Worm (Caenorhabditis elegans) whole organism, L1 larva: ENCODE measurements around the gene srh-55.

Experiments used
- C04F5.9 ChIP-seq: sonication (generic microtip); optimal IDR thresholded peaks from 2 replicates; lab custom pipeline; 2016; ENCODE audit warnings: missing genetic modification characterization, missing compliant biosample characterization
- C16A3.4 ChIP-seq: fragments of 150-350 bp; optimal IDR thresholded peaks from 2 replicates; lab custom pipeline; 2014; ENCODE audit warnings: missing biosample characterization, missing genetic modification characterization
- F16B12.6 ChIP-seq: fragments of 150-350 bp; optimal IDR thresholded peaks from 2 replicates; lab custom pipeline; 2014; ENCODE audit warnings: missing biosample characterization, missing genetic modification characterization
- alr-1 ChIP-seq: fragments of 200-800 bp; sonication (Bioruptor generic); optimal IDR thresholded peaks from 2 replicates; lab custom pipeline; 2018; ENCODE audit warnings: borderline replicate concordance, mild to moderate bottlenecking, missing genetic modification characterization, missing compliant biosample characterization
- aly-2 ChIP-seq: fragments of 150-350 bp; optimal IDR thresholded peaks from 2 replicates; lab custom pipeline; 2014; ENCODE audit warnings: missing biosample characterization, missing genetic modification characterization
- blmp-1 ChIP-seq: fragments of 150-350 bp; optimal IDR thresholded peaks from 2 replicates; lab custom pipeline; 2014; ENCODE audit warnings: missing biosample characterization, missing genetic modification characterization
- ceh-63 ChIP-seq: fragments of 200-800 bp; sonication (Bioruptor generic); optimal IDR thresholded peaks from 2 replicates; lab custom pipeline; 2018; ENCODE audit warnings: mild to moderate bottlenecking, missing genetic modification characterization, missing compliant biosample characterization
- ceh-8 ChIP-seq: fragments of 200-800 bp; sonication (Bioruptor generic); optimal IDR thresholded peaks from 2 replicates; lab custom pipeline; 2018; ENCODE audit warnings: mild to moderate bottlenecking, missing genetic modification characterization, moderate library complexity, missing compliant biosample characterization
- ceh-82 ChIP-seq, 3 experiments: fragments of 150-350 bp in 1 of 3; sonication (generic microtip) in 2 of 3; optimal IDR thresholded peaks; 2 replicates each; lab custom pipeline; 2014 to 2017; ENCODE audit warnings: missing biosample characterization in 3 of 3, missing genetic modification characterization in 3 of 3
- ceh-88 ChIP-seq: fragments of 200-800 bp; sonication (Bioruptor generic); IDR thresholded peaks from 2 replicates; pipeline ENCODE4 v1.3.6; 2022; ENCODE audit warnings: missing genetic modification characterization, missing compliant biosample characterization
- ceh-90 ChIP-seq: sonication (generic microtip); optimal IDR thresholded peaks from 2 replicates; lab custom pipeline; 2016; ENCODE audit warnings: missing genetic modification characterization, missing compliant biosample characterization
- dsc-1 ChIP-seq: sonication (generic microtip); optimal IDR thresholded peaks from 2 replicates; lab custom pipeline; 2016; ENCODE audit warnings: mild to moderate bottlenecking, missing genetic modification characterization, missing compliant biosample characterization
- efl-3 ChIP-seq: fragments of 200-800 bp; sonication (Bioruptor generic); optimal IDR thresholded peaks from 2 replicates; lab custom pipeline; 2018; ENCODE audit warnings: mild to moderate bottlenecking, missing genetic modification characterization, missing compliant biosample characterization
- egl-27 ChIP-seq, 2 experiments: fragments of 150-350 bp in 1 of 2; sonication (generic microtip); optimal IDR thresholded peaks; 3 replicates each; lab custom pipeline; 2017 to 2018; ENCODE audit warnings: missing biosample characterization in 2 of 2, missing genetic modification characterization in 2 of 2, missing genetic modification reagents in 2 of 2
- elt-3 ChIP-seq, 6 experiments: fragments of 150-350 bp in 1 of 6; sonication (generic microtip); optimal IDR thresholded peaks; 2 replicates each; lab custom pipeline; 2017 to 2018; ENCODE audit warnings: missing biosample characterization in 6 of 6, missing genetic modification characterization in 6 of 6, inconsistent platforms in 1 of 6
- ets-5 ChIP-seq: fragments of 200-800 bp; sonication (Bioruptor generic); IDR thresholded peaks from 2 replicates; pipeline ENCODE4 v1.3.6; 2022; ENCODE audit warnings: missing genetic modification characterization, missing compliant biosample characterization
- fkh-10 ChIP-seq: sonication (generic microtip); optimal IDR thresholded peaks from 2 replicates; lab custom pipeline; 2017; ENCODE audit warnings: missing biosample characterization, missing genetic modification reagents, missing genetic modification characterization
- fkh-4 ChIP-seq: sonication (generic microtip); optimal IDR thresholded peaks from 2 replicates; lab custom pipeline; 2016; ENCODE audit warnings: missing compliant biosample characterization, missing genetic modification characterization, borderline replicate concordance
- fos-1 ChIP-seq: fragments of 150-350 bp; optimal IDR thresholded peaks from 2 replicates; lab custom pipeline; 2014; ENCODE audit warnings: missing biosample characterization, missing genetic modification characterization
- grh-1 ChIP-seq: fragments of 200-800 bp; sonication (Bioruptor generic); IDR thresholded peaks from 2 replicates; pipeline ENCODE4 v1.3.6; 2022; ENCODE audit warnings: missing genetic modification reagents, missing genetic modification characterization, missing compliant biosample characterization
- hlh-17 ChIP-seq: fragments of 200-800 bp; sonication (Bioruptor generic); optimal IDR thresholded peaks from 2 replicates; lab custom pipeline; 2018; ENCODE audit warnings: missing genetic modification characterization, mild to moderate bottlenecking, missing compliant biosample characterization, moderate library complexity, borderline replicate concordance
- hlh-4 ChIP-seq: sonication (generic microtip); optimal IDR thresholded peaks from 2 replicates; lab custom pipeline; 2016; ENCODE audit warnings: mild to moderate bottlenecking, missing genetic modification characterization, missing compliant biosample characterization
- irx-1 ChIP-seq: sonication (generic microtip); optimal IDR thresholded peaks from 2 replicates; lab custom pipeline; 2016; ENCODE audit warnings: missing genetic modification characterization, missing compliant biosample characterization
- jun-1 ChIP-seq: fragments of 150-350 bp; optimal IDR thresholded peaks from 2 replicates; lab custom pipeline; 2014; ENCODE audit warnings: missing biosample characterization, missing genetic modification reagents, missing genetic modification characterization
- lin-13 ChIP-seq: fragments of 150-350 bp; optimal IDR thresholded peaks from 2 replicates; lab custom pipeline; 2014; ENCODE audit warnings: missing biosample characterization, missing genetic modification reagents, missing genetic modification characterization
- lin-39 ChIP-seq: fragments of 150-350 bp; optimal IDR thresholded peaks from 2 replicates; lab custom pipeline; 2014; ENCODE audit warnings: missing biosample characterization, missing genetic modification reagents, missing genetic modification characterization
- lir-3 ChIP-seq: sonication (generic microtip); optimal IDR thresholded peaks from 2 replicates; lab custom pipeline; 2016; ENCODE audit warnings: mild to moderate bottlenecking, missing genetic modification characterization, moderate library complexity, missing compliant biosample characterization; ENCODE audit not compliant: poor library complexity
- lsy-2 ChIP-seq, 2 experiments: fragments of 150-350 bp; optimal IDR thresholded peaks; 2 replicates each; lab custom pipeline; 2014; ENCODE audit warnings: missing biosample characterization in 2 of 2, missing genetic modification characterization in 2 of 2
- mab-9 ChIP-seq: fragments of 200-800 bp; sonication (Bioruptor generic); IDR thresholded peaks from 2 replicates; pipeline ENCODE4 v1.3.6; 2022; ENCODE audit warnings: missing genetic modification reagents, missing genetic modification characterization, missing compliant biosample characterization
- nhr-11 ChIP-seq: fragments of 150-350 bp; optimal IDR thresholded peaks from 2 replicates; lab custom pipeline; 2014; ENCODE audit warnings: missing biosample characterization, missing genetic modification characterization
- nhr-47 ChIP-seq: sonication (generic microtip); optimal IDR thresholded peaks from 2 replicates; lab custom pipeline; 2016; ENCODE audit warnings: mild to moderate bottlenecking, missing genetic modification characterization, moderate library complexity, missing compliant biosample characterization
- nhr-71 ChIP-seq: sonication (generic microtip); optimal IDR thresholded peaks from 2 replicates; lab custom pipeline; 2016; ENCODE audit warnings: mild to moderate bottlenecking, missing genetic modification characterization, moderate library complexity, missing compliant biosample characterization
- nhr-77 ChIP-seq: fragments of 150-350 bp; optimal IDR thresholded peaks from 2 replicates; lab custom pipeline; 2014; ENCODE audit warnings: missing biosample characterization, missing genetic modification characterization
- nhr-84 ChIP-seq: sonication (generic microtip); optimal IDR thresholded peaks from 2 replicates; lab custom pipeline; 2017; ENCODE audit warnings: missing biosample characterization, missing genetic modification characterization
- nhr-85 ChIP-seq: sonication (generic microtip); peaks from one replicate; lab custom pipeline; 2016; ENCODE audit warnings: missing genetic modification characterization, inconsistent platforms, missing compliant biosample characterization
- pax-3 ChIP-seq: fragments of 200-800 bp; sonication (Bioruptor generic); optimal IDR thresholded peaks from 2 replicates; lab custom pipeline; 2018; ENCODE audit warnings: mild to moderate bottlenecking, missing genetic modification characterization, moderate library complexity, missing compliant biosample characterization
- pqm-1 ChIP-seq: sonication (generic microtip); optimal IDR thresholded peaks from 3 replicates; lab custom pipeline; 2017; ENCODE audit warnings: missing biosample characterization, missing genetic modification characterization
- rnt-1 ChIP-seq: sonication (generic microtip); optimal IDR thresholded peaks from 2 replicates; lab custom pipeline; 2016; ENCODE audit warnings: mild to moderate bottlenecking, missing genetic modification characterization, moderate library complexity, missing compliant biosample characterization
- sox-4 ChIP-seq: sonication (generic microtip); optimal IDR thresholded peaks from 2 replicates; lab custom pipeline; 2016; ENCODE audit warnings: missing genetic modification characterization, missing compliant biosample characterization
- sptf-1 ChIP-seq: fragments of 150-350 bp; optimal IDR thresholded peaks from 2 replicates; lab custom pipeline; 2014; ENCODE audit warnings: missing biosample characterization, missing genetic modification characterization
- unc-30 ChIP-seq: sonication (generic microtip); optimal IDR thresholded peaks from 2 replicates; lab custom pipeline; 2017; ENCODE audit warnings: missing biosample characterization, missing genetic modification characterization
- zag-1 ChIP-seq: fragments of 150-350 bp; optimal IDR thresholded peaks from 2 replicates; lab custom pipeline; 2014; ENCODE audit warnings: missing biosample characterization, missing genetic modification characterization
- ztf-11 ChIP-seq, 2 experiments: sonication (generic microtip); optimal IDR thresholded peaks; 2 replicates each; lab custom pipeline; 2016 to 2017; ENCODE audit warnings: missing genetic modification characterization in 2 of 2, missing biosample characterization in 1 of 2, missing compliant biosample characterization in 1 of 2
- ztf-4 ChIP-seq: fragments of 150-350 bp; optimal IDR thresholded peaks from 2 replicates; lab custom pipeline; 2014; ENCODE audit warnings: missing biosample characterization, missing genetic modification characterization

The srh-55 gene

ce11 chrV:15187083-15188057, 34.0 kb downstream of the srh-55 start, which contains the start of the genes cyn-7 and bath-36 (continued):
- no peak for TF ChIP-seq mab-9 (GFP tag; lab: Robert Waterston, UW)
- TF ChIP-seq irx-1 (tag; lab: Kevin White, UChicago): peak; percentile 69
- TF ChIP-seq nhr-85 (tag; lab: Kevin White, UChicago): peak; percentile 93
- TF ChIP-seq fkh-4 (tag; lab: Kevin White, UChicago): no peak
- peak; percentile 76 to 81 for TF ChIP-seq lsy-2 (tag; optimal IDR thresholded peaks at IDR 0.05; lab: Kevin White, UChicago)
- TF ChIP-seq aly-2 (tag; lab: Kevin White, UChicago): no peak
- peak; percentile 98 for TF ChIP-seq blmp-1 (tag; lab: Kevin White, UChicago)
- TF ChIP-seq ceh-8 (GFP tag; lab: Kevin White, UChicago): no peak
- peak; percentile 58 to 76 (median 71) for TF ChIP-seq ceh-82 (tag; optimal IDR thresholded peaks at IDR 0.05; lab: Kevin White, UChicago)
- TF ChIP-seq nhr-84 (tag; lab: Kevin White, UChicago): no peak
- TF ChIP-seq fkh-10 (GFP tag; lab: Kevin White, UChicago): no peak
- no peak for TF ChIP-seq ets-5 (GFP tag; lab: Robert Waterston, UW)
- peak; percentile 55 for TF ChIP-seq lin-39 (tag; lab: Kevin White, UChicago)
- peak; percentile 7 for TF ChIP-seq lin-13 (GFP tag; lab: Kevin White, UChicago)
- TF ChIP-seq efl-3: no peak
- peak; percentile 30 for TF ChIP-seq ztf-4 (tag; lab: Kevin White, UChicago)
- TF ChIP-seq ceh-88 (GFP tag; lab: Robert Waterston, UW): peak; percentile 20; the same call in 1 of the 2 replicates
- no peak for TF ChIP-seq hlh-17 (GFP tag; lab: Kevin White, UChicago)
- peak in 2 of 6 experiments; percentile 81 to 92 for TF ChIP-seq elt-3 (tag; optimal IDR thresholded peaks at IDR 0.05; lab: Kevin White, UChicago)
- TF ChIP-seq jun-1: peak; percentile 75
- TF ChIP-seq ztf-11 (tag; optimal IDR thresholded peaks at IDR 0.05; lab: Kevin White, UChicago): peak in 1 of 2 experiments; percentile 44
- TF ChIP-seq grh-1 (GFP tag; lab: Robert Waterston, UW): peak; percentile 69
- TF ChIP-seq pqm-1: no peak
- TF ChIP-seq ceh-90 (tag; lab: Kevin White, UChicago): no peak
- TF ChIP-seq F16B12.6 (tag; lab: Kevin White, UChicago): peak; percentile 92
- TF ChIP-seq C16A3.4 (tag; lab: Kevin White, UChicago): peak; percentile 37
- TF ChIP-seq nhr-47 (tag; lab: Kevin White, UChicago): peak; percentile 90
- peak; percentile 77 for TF ChIP-seq dsc-1 (tag; lab: Kevin White, UChicago)
- TF ChIP-seq sox-4: peak; percentile 30
- TF ChIP-seq lir-3: no peak
- no peak for TF ChIP-seq hlh-4 (tag; lab: Kevin White, UChicago)
- peak; percentile 31 for TF ChIP-seq nhr-11 (tag; lab: Kevin White, UChicago)
- peak; percentile 70 for TF ChIP-seq rnt-1 (tag; lab: Kevin White, UChicago)
- no peak for TF ChIP-seq egl-27 (tag; optimal IDR thresholded peaks at IDR 0.05; lab: Kevin White, UChicago)
- TF ChIP-seq pax-3 (tag; lab: Kevin White, UChicago): peak; percentile 71
- TF ChIP-seq nhr-71: peak; percentile 92
- no peak for TF ChIP-seq zag-1
- TF ChIP-seq alr-1 (tag; lab: Kevin White, UChicago): no peak
- TF ChIP-seq unc-30 (tag; lab: Kevin White, UChicago): no peak
- TF ChIP-seq fos-1 (tag; lab: Kevin White, UChicago): peak; percentile 40
- no peak for TF ChIP-seq ceh-63 (GFP tag; lab: Kevin White, UChicago)
- TF ChIP-seq C04F5.9 (tag; lab: Kevin White, UChicago): peak; percentile 21
- TF ChIP-seq sptf-1: no peak
- no peak for TF ChIP-seq nhr-77
